Worm (Caenorhabditis elegans) whole organism, midembryonic: ENCODE measurements around the gene T08D2.6.
A peak's percentile ranks its signal among the peaks of the same experiment; 100 is the strongest.
"Not testable (repeated sequence)": the region's sequence is repeated elsewhere in the genome, so short reads cannot be mapped to it uniquely, and the experiment has no call there.

Experiments
- T22C8.4 ChIP-seq: fragments of 200-800 bp; sonication (Bioruptor generic); IDR thresholded peaks from 2 replicates; pipeline ENCODE4 v1.3.6; 2022; ENCODE audit warnings: missing genetic modification characterization, missing compliant biosample characterization
- cog-1 ChIP-seq: sonication (generic microtip); optimal IDR thresholded peaks from 2 replicates; lab custom pipeline; 2016; ENCODE audit warnings: missing genetic modification characterization, missing compliant biosample characterization
- flt-1 ChIP-seq: fragments of 200-800 bp; sonication (Bioruptor generic); IDR thresholded peaks from 2 replicates; pipeline ENCODE4 v1.3.6; 2022; ENCODE audit warnings: missing genetic modification characterization, missing compliant biosample characterization
- klf-2 ChIP-seq: fragments of 200-800 bp; sonication (Bioruptor generic); conservative IDR thresholded peaks from 2 replicates; pipeline ENCODE4 v1.3.6; 2022; ENCODE audit warnings: missing genetic modification reagents, missing genetic modification characterization, missing compliant biosample characterization
- med-1 ChIP-seq: sonication (generic microtip); optimal IDR thresholded peaks from 2 replicates; lab custom pipeline; 2017; ENCODE audit warnings: missing genetic modification characterization, mild to moderate bottlenecking, missing compliant biosample characterization, antibody characterized with exemption, missing genetic modification reagents; ENCODE audit not compliant: insufficient read depth
- ref-1 ChIP-seq: fragments of 200-800 bp; sonication (Bioruptor generic); conservative IDR thresholded peaks from 2 replicates; pipeline ENCODE4 v1.3.6; 2022; ENCODE audit warnings: missing genetic modification reagents, missing genetic modification characterization, missing compliant biosample characterization
- tab-1 ChIP-seq: fragments of 200-800 bp; sonication (Bioruptor generic); IDR thresholded peaks from 2 replicates; pipeline ENCODE4 v1.3.6; 2022; ENCODE audit warnings: missing genetic modification characterization, missing compliant biosample characterization
- ztf-23 ChIP-seq: fragments of 200-800 bp; sonication (Bioruptor generic); IDR thresholded peaks from 2 replicates; pipeline ENCODE4 v1.3.6; 2022; ENCODE audit warnings: missing genetic modification reagents, missing genetic modification characterization, missing compliant biosample characterization
- ztf-29 ChIP-seq: fragments of 200-800 bp; sonication (Bioruptor generic); IDR thresholded peaks from 2 replicates; pipeline ENCODE4 v1.3.6; 2022; ENCODE audit warnings: missing genetic modification reagents, missing genetic modification characterization, missing compliant biosample characterization

The T08D2.6 gene

ce11 chrX:182119-182741, at the start of gene T08D2.6, which contains the start of gene chkr-1:
Gene T08D2.6, minus strand, starts transcription at chrX:182169.
Gene chkr-1, plus strand, starts transcription at chrX:182691.
- TF ChIP-seq cog-1 (tag; lab: Kevin White, UChicago); tab-1 (GFP tag; lab: Robert Waterston, UW); ztf-29: not testable (repeated sequence)

- TF ChIP-seq med-1 (GFP tag; lab: Kevin White, UChicago); ztf-29; T22C8.4: not testable (repeated sequence)
Measured at ce11 chrX:229374-229773, 47.4 kb upstream of the T08D2.6 start, which contains the start of gene AC8.3. Gene AC8.3, minus strand, starts transcription at chrX:229474.

ce11 chrX:215488-215887, 33.5 kb upstream of the T08D2.6 start, which contains the start of gene set-28:
Gene set-28, minus strand, starts transcription at chrX:215588.
- not testable (repeated sequence) for TF ChIP-seq cog-1 (tag; lab: Kevin White, UChicago); tab-1 (GFP tag; lab: Robert Waterston, UW); ztf-29

ce11 chrX:211141-211540, 29.2 kb upstream of the T08D2.6 start, which contains the start of gene Y73B3B.1:
Gene Y73B3B.1, minus strand, starts transcription at chrX:211241.
- not testable (repeated sequence) for TF ChIP-seq med-1 (GFP tag; lab: Kevin White, UChicago); ref-1; ztf-29

ce11 chrX:209695-210094, 27.7 kb upstream of the T08D2.6 start, which contains the start of gene Y73B3B.3:
Gene Y73B3B.3, plus strand, starts transcription at chrX:209995.
- TF ChIP-seq klf-2 (GFP tag; lab: Robert Waterston, UW); ref-1; med-1 (GFP tag; lab: Kevin White, UChicago): not testable (repeated sequence)

ce11 chrX:196403-196802, 14.4 kb upstream of the T08D2.6 start:
- TF ChIP-seq ref-1 (no peak), klf-2 (GFP tag; lab: Robert Waterston, UW) (no peak), ztf-23 (no peak)

ce11 chrX:192534-192933, 10.6 kb upstream of the T08D2.6 start, which contains the start of gene T08D2.8:
Gene T08D2.8, plus strand, starts transcription at chrX:192834.
- no peak for TF ChIP-seq med-1 (GFP tag; lab: Kevin White, UChicago)
- no peak for TF ChIP-seq ztf-23
- TF ChIP-seq tab-1 (GFP tag; lab: Robert Waterston, UW) = no peak
- TF ChIP-seq klf-2 (GFP tag; lab: Robert Waterston, UW) = no peak
- TF ChIP-seq cog-1 (tag; lab: Kevin White, UChicago) = no peak
- no peak for TF ChIP-seq ref-1
- no peak for TF ChIP-seq flt-1 (GFP tag; lab: Robert Waterston, UW)
- TF ChIP-seq T22C8.4 = no peak
- no peak for TF ChIP-seq ztf-29

ce11 chrX:183572-183971, 1.6 kb upstream of the T08D2.6 start:
- TF ChIP-seq T22C8.4 = peak; percentile 94

- TF ChIP-seq tab-1 (GFP tag; lab: Robert Waterston, UW) = no peak
Measured at ce11 chrX:177075-177474, 4.9 kb downstream of the T08D2.6 start, which contains the start of the genes T08D2.5 and T08D2.4. Gene T08D2.5, plus strand, starts transcription at chrX:177375. Gene T08D2.4, plus strand, starts transcription at chrX:177396.

ce11 chrX:169569-169968, 12.4 kb downstream of the T08D2.6 start:
- peak; percentile 72 for TF ChIP-seq flt-1 (GFP tag; lab: Robert Waterston, UW)

ce11 chrX:163034-163433, 18.9 kb downstream of the T08D2.6 start, which contains the start of gene tmed-12:
Gene tmed-12, minus strand, starts transcription at chrX:163134.
- not testable (repeated sequence) for TF ChIP-seq T22C8.4; klf-2 (GFP tag; lab: Robert Waterston, UW); ztf-23

- no peak for TF ChIP-seq cog-1 (tag; lab: Kevin White, UChicago)
- TF ChIP-seq med-1 (GFP tag; lab: Kevin White, UChicago) = no peak
- no peak for TF ChIP-seq flt-1 (GFP tag; lab: Robert Waterston, UW)
- TF ChIP-seq ztf-29 = no peak
- TF ChIP-seq ref-1 = no peak
- TF ChIP-seq ztf-23 = no peak
- TF ChIP-seq T22C8.4 = no peak
- no peak for TF ChIP-seq klf-2 (GFP tag; lab: Robert Waterston, UW)
Measured at ce11 chrX:147824-148223, 34.1 kb downstream of the T08D2.6 start, which contains the start of gene Y73B3A.11. Gene Y73B3A.11, plus strand, starts transcription at chrX:148124.
